Worm (Caenorhabditis elegans): ENCODE measurements around the gene W09H1.3.
A peak's percentile ranks its signal among the peaks of the same experiment; 100 is the strongest.

Gene W09H1.3

ce11 chrII:13193563-13194103 is 9.4 kb downstream of the W09H1.3 start (continued):
- TF ChIP-seq unc-62 (GFP tag; optimal IDR thresholded peaks at IDR 0.05) (no peak), egl-13 (tag; optimal IDR thresholded peaks at IDR 0.05) (no peak), C16A3.4 (tag; optimal IDR thresholded peaks at IDR 0.05) (no peak), jun-1 (tag; optimal IDR thresholded peaks at IDR 0.05) (no peak), fkh-8 (tag; optimal IDR thresholded peaks at IDR 0.05) (peak; percentile 15), grh-1 (GFP tag; IDR thresholded peaks at IDR 0.05) (no peak), hlh-4 (tag; optimal IDR thresholded peaks at IDR 0.05) (no peak), mdl-1 (tag; optimal IDR thresholded peaks at IDR 0.05) (no peak), snu-23 (GFP tag; optimal IDR thresholded peaks at IDR 0.05) (peak; percentile 44), mab-9 (GFP tag; IDR thresholded peaks at IDR 0.05) (no peak), zip-4 (GFP tag; optimal IDR thresholded peaks at IDR 0.05) (no peak), nhr-84 (tag; optimal IDR thresholded peaks at IDR 0.05) (no peak), nhr-19 (GFP tag; conservative IDR thresholded peaks at IDR 0.05) (no peak), elt-2 (tag; optimal IDR thresholded peaks at IDR 0.05) (no peak), xbp-1 (tag; optimal IDR thresholded peaks at IDR 0.05) (no peak), fkh-4 (tag; optimal IDR thresholded peaks at IDR 0.05; ENCODE audit: borderline replicate concordance) (peak; percentile 41), lin-15B (tag; optimal IDR thresholded peaks at IDR 0.05) (no peak), aly-2 (tag; optimal IDR thresholded peaks at IDR 0.05) (no peak), ztf-11 (tag; optimal IDR thresholded peaks at IDR 0.05) (no peak), hlh-17 (GFP tag; optimal IDR thresholded peaks at IDR 0.05; ENCODE audit: borderline replicate concordance) (no peak), ces-1 (GFP tag; optimal IDR thresholded peaks at IDR 0.05) (no peak), lsy-2 (tag; optimal IDR thresholded peaks at IDR 0.05) (no peak), lin-39 (tag; optimal IDR thresholded peaks at IDR 0.05) (no peak), ceh-82 (tag; optimal IDR thresholded peaks at IDR 0.05) (no peak)

ce11 chrII:13195163-13195562 is 10.9 kb downstream of the W09H1.3 start, which contains the start of gene lec-1:
Gene lec-1, plus strand, starts transcription at chrII:13195549.
- peak; percentile 8 for TF ChIP-seq mep-1 (tag; optimal IDR thresholded peaks at IDR 0.05)
- no peak for TF ChIP-seq unc-62 (GFP tag; optimal IDR thresholded peaks at IDR 0.05)
- TF ChIP-seq rnt-1 (tag; optimal IDR thresholded peaks at IDR 0.05): peak; percentile 65
- no peak for TF ChIP-seq nhr-76 (tag; optimal IDR thresholded peaks at IDR 0.05)
- no peak for TF ChIP-seq Y116A8C.19 (tag; optimal IDR thresholded peaks at IDR 0.05; ENCODE audit: borderline replicate concordance)
- no peak for TF ChIP-seq pax-3 (tag; optimal IDR thresholded peaks at IDR 0.05)
- TF ChIP-seq sptf-1 (tag; optimal IDR thresholded peaks at IDR 0.05): no peak
- TF ChIP-seq snu-23 (GFP tag; optimal IDR thresholded peaks at IDR 0.05): peak; percentile 71
- TF ChIP-seq zip-4 (GFP tag; optimal IDR thresholded peaks at IDR 0.05): no peak
- no peak for TF ChIP-seq vab-15 (tag; optimal IDR thresholded peaks at IDR 0.05)
- no peak for TF ChIP-seq grh-1 (GFP tag; IDR thresholded peaks at IDR 0.05)
- peak; percentile 14 for TF ChIP-seq irx-1 (tag; optimal IDR thresholded peaks at IDR 0.05)
- TF ChIP-seq pag-3 (tag; optimal IDR thresholded peaks at IDR 0.05; ENCODE audit: borderline replicate concordance, insufficient read depth): no peak
- no peak for TF ChIP-seq ztf-4 (tag; optimal IDR thresholded peaks at IDR 0.05)
- TF ChIP-seq isw-1 (GFP tag; IDR thresholded peaks at IDR 0.05): no peak
- no peak for TF ChIP-seq aha-1 (tag; optimal IDR thresholded peaks at IDR 0.05)
- no peak for TF ChIP-seq lin-39 (tag; optimal IDR thresholded peaks at IDR 0.05)
- peak; percentile 3 for TF ChIP-seq elt-2 (tag; optimal IDR thresholded peaks at IDR 0.05)
- TF ChIP-seq tbx-2 (tag; optimal IDR thresholded peaks at IDR 0.05): peak; percentile 48
- peak; percentile 5 for TF ChIP-seq fkh-10 (GFP tag; optimal IDR thresholded peaks at IDR 0.05)
- peak in 1 of 2 experiments; percentile 18 for TF ChIP-seq mdl-1 (tag; optimal IDR thresholded peaks at IDR 0.05)
- peak; percentile 14 for TF ChIP-seq aly-2 (tag; optimal IDR thresholded peaks at IDR 0.05)
- TF ChIP-seq jun-1 (tag; optimal IDR thresholded peaks at IDR 0.05): peak; percentile 8
- TF ChIP-seq lin-15B (tag; optimal IDR thresholded peaks at IDR 0.05): no peak
- peak; percentile 55 for TF ChIP-seq nhr-47 (tag; optimal IDR thresholded peaks at IDR 0.05)
- peak; percentile 11 for TF ChIP-seq C16A3.4 (tag; optimal IDR thresholded peaks at IDR 0.05)
- no peak for TF ChIP-seq unc-98 (GFP tag; IDR thresholded peaks at IDR 0.05)
- no peak for TF ChIP-seq sup-37 (GFP tag; optimal IDR thresholded peaks at IDR 0.05)
- TF ChIP-seq nhr-28 (tag; optimal IDR thresholded peaks at IDR 0.05): no peak
- TF ChIP-seq unc-130 (tag; optimal IDR thresholded peaks at IDR 0.05): no peak
- TF ChIP-seq C34B4.2 (tag; optimal IDR thresholded peaks at IDR 0.05): no peak
- TF ChIP-seq unc-86 (tag; optimal IDR thresholded peaks at IDR 0.05): peak; percentile 13
- TF ChIP-seq ama-1 (optimal IDR thresholded peaks at IDR 0.05): no peak
- peak; percentile 7 for TF ChIP-seq lir-3 (tag; optimal IDR thresholded peaks at IDR 0.05; ENCODE audit: poor library complexity)
- TF ChIP-seq tlp-1 (tag; optimal IDR thresholded peaks at IDR 0.05): no peak
- TF ChIP-seq lsy-2 (tag; optimal IDR thresholded peaks at IDR 0.05): peak; percentile 16 to 73
- peak; percentile 12 for TF ChIP-seq skn-1 (tag; optimal IDR thresholded peaks at IDR 0.05)
- TF ChIP-seq pqm-1 (tag; optimal IDR thresholded peaks at IDR 0.05): no peak
